Fruit fly (Drosophila melanogaster): ENCODE data around the gene CCAP.

DNA sequence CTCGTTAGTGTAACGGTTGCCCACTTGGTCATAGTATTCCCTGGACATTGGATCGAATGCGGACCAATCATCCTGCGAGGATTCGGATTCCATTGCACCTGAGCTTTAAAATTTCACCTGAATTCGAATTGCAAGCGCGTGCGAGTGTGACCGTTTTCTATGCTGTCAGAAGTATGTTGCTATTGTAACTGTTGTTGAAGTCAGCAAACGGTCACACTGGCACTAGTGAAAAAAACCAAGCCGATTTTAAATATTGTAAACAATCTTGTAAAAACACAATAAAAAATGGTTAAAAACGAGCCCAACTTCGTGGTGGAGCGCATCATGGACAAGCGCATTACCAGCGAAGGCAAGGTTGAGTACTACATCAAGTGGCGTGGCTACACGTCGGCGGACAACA is 43.5 kb upstream of the CCAP start, which contains the start of the genes vret and HP1c:
- no peak for TF ChIP-seq CG34367 (tag; optimal IDR thresholded peaks at IDR 0.05)
- TF ChIP-seq gl (tag; optimal IDR thresholded peaks at IDR 0.05) = no peak
- TF ChIP-seq rn (GFP tag; IDR thresholded peaks at IDR 0.05) = no peak
- TF ChIP-seq CG8301 (tag; optimal IDR thresholded peaks at IDR 0.05) = no peak
- no peak for TF ChIP-seq CG17806 (tag; optimal IDR thresholded peaks at IDR 0.05)

Measured in whole organism, pupa.